Worm (Caenorhabditis elegans) whole organism, young adult: ENCODE data around the gene T24E12.6.

Experiments used
- him-1 ChIP-seq: sonication (generic microtip); optimal IDR thresholded peaks from 2 replicates; lab custom pipeline; 2016; ENCODE audit warnings: missing genotype, missing genetic modification reagents, missing genetic modification characterization, missing compliant biosample characterization
- nfyb-1 ChIP-seq: fragments of 200-800 bp; sonication (Bioruptor generic); IDR thresholded peaks from 2 replicates; pipeline ENCODE4 v1.3.6; 2022; ENCODE audit warnings: missing genetic modification reagents, missing genetic modification characterization, missing compliant biosample characterization
- snpc-1.3 ChIP-seq: sonication (generic microtip); optimal IDR thresholded peaks from 2 replicates; lab custom pipeline; 2017; ENCODE audit warnings: missing genetic modification characterization, mild to moderate bottlenecking, missing compliant biosample characterization, antibody characterized with exemption, moderate library complexity, missing genotype, missing genetic modification reagents; ENCODE audit not compliant: insufficient read depth

- TF ChIP-seq nfyb-1 (no peak), him-1 (tag; lab: Kevin White, UChicago) (no peak), snpc-1.3 (tag; lab: Kevin White, UChicago) (no peak)
Measured at ce11 chrII:3716455-3716854, 45.0 kb downstream of the T24E12.6 start, which contains the start of gene srh-99.
